Fruit fly (Drosophila melanogaster) whole organism, embryonic: Measurements from ENCODE around the gene tank.

ENCODE experiments used
- CG12219 ChIP-seq: fragments of 200-800 bp; sonication (Bioruptor generic); optimal IDR thresholded peaks from 3 replicates; lab custom pipeline; 2018; ENCODE audit warnings: missing biosample characterization, mild to moderate bottlenecking, missing genetic modification characterization
- CG12659 ChIP-seq: fragments of 200-800 bp; sonication (Bioruptor generic); optimal IDR thresholded peaks from 3 replicates; lab custom pipeline; 2017; ENCODE audit warnings: mild to moderate bottlenecking, missing biosample characterization, missing genetic modification reagents, missing genetic modification characterization
- CG13424 ChIP-seq: fragments of 200-800 bp; sonication (Bioruptor generic); optimal IDR thresholded peaks from 2 replicates; lab custom pipeline; 2019; ENCODE audit warnings: missing biosample characterization, mild to moderate bottlenecking, missing genetic modification characterization, moderate library complexity
- CG14965 ChIP-seq: fragments of 200-800 bp; sonication (Bioruptor generic); optimal IDR thresholded peaks from 2 replicates; lab custom pipeline; 2016; ENCODE audit warnings: missing biosample characterization, missing genetic modification characterization, borderline replicate concordance
- CG1529 ChIP-seq: fragments of 200-800 bp; sonication (Bioruptor generic); optimal IDR thresholded peaks from 3 replicates; lab custom pipeline; 2018; ENCODE audit warnings: missing biosample characterization, missing genetic modification characterization
- CG17186 ChIP-seq: fragments of 200-800 bp; sonication (Bioruptor generic); optimal IDR thresholded peaks from 3 replicates; lab custom pipeline; 2017; ENCODE audit warnings: missing biosample characterization, missing genetic modification reagents, missing genetic modification characterization
- CG17361 ChIP-seq: fragments of 200-800 bp; sonication (Bioruptor generic); IDR thresholded peaks from 3 replicates; pipeline ENCODE4 v1.3.6; 2022; ENCODE audit warnings: missing biosample characterization, missing genetic modification characterization
- CG17612 ChIP-seq: fragments of 200-800 bp; sonication (Bioruptor generic); IDR thresholded peaks from 2 replicates; pipeline ENCODE4 v1.3.6; 2022; ENCODE audit warnings: missing biosample characterization, missing genetic modification characterization
- CG18262 ChIP-seq: fragments of 200-800 bp; optimal IDR thresholded peaks from 3 replicates; lab custom pipeline; 2019; ENCODE audit warnings: missing biosample characterization, mild to moderate bottlenecking, missing genetic modification characterization, moderate library complexity
- CG31365 ChIP-seq: fragments of 200-800 bp; sonication (Bioruptor generic); optimal IDR thresholded peaks from 2 replicates; lab custom pipeline; 2018; ENCODE audit warnings: missing biosample characterization, mild to moderate bottlenecking, missing genetic modification characterization
- CG4820 ChIP-seq: fragments of 200-800 bp; sonication (Bioruptor generic); optimal IDR thresholded peaks from 3 replicates; lab custom pipeline; 2016; ENCODE audit warnings: missing biosample characterization, missing genetic modification characterization
- CG6654 ChIP-seq: fragments of 200-800 bp; sonication (Bioruptor generic); optimal IDR thresholded peaks from 2 replicates; lab custom pipeline; 2017; ENCODE audit warnings: missing biosample characterization, mild to moderate bottlenecking, missing genetic modification characterization
- CG6813 ChIP-seq: fragments of 200-800 bp; sonication (Bioruptor generic); optimal IDR thresholded peaks from 2 replicates; lab custom pipeline; 2017; ENCODE audit warnings: missing biosample characterization, missing genetic modification characterization, mild to moderate bottlenecking, moderate library complexity, missing genetic modification reagents
- CG7556 ChIP-seq: fragments of 200-800 bp; sonication (Bioruptor generic); optimal IDR thresholded peaks from 2 replicates; lab custom pipeline; 2017; ENCODE audit warnings: missing biosample characterization, mild to moderate bottlenecking, missing genetic modification characterization
- CG7839 ChIP-seq: fragments of 200-800 bp; sonication (Bioruptor generic); optimal IDR thresholded peaks from 3 replicates; lab custom pipeline; 2018; ENCODE audit warnings: missing biosample characterization, mild to moderate bottlenecking, missing genetic modification characterization, moderate library complexity
- CG8281 ChIP-seq: fragments of 200-800 bp; sonication (Bioruptor generic); optimal IDR thresholded peaks from 2 replicates; lab custom pipeline; 2018; ENCODE audit warnings: missing biosample characterization, mild to moderate bottlenecking, missing genetic modification characterization, moderate library complexity
- CkIIα-i1 ChIP-seq: fragments of 200-800 bp; sonication (Bioruptor generic); IDR thresholded peaks from 2 replicates; pipeline ENCODE4 v1.3.6; 2022; ENCODE audit warnings: missing biosample characterization, missing genetic modification characterization
- Eip74EF ChIP-seq, 2 experiments: fragments of 200-800 bp in 1 of 2; fragments of >200 bp in 1 of 2; sonication (Bioruptor generic) in 1 of 2; optimal IDR thresholded peaks; 2 replicates each; lab custom pipeline; 2017 to 2019; ENCODE audit warnings: missing biosample characterization in 2 of 2, missing genetic modification characterization in 2 of 2, mild to moderate bottlenecking in 1 of 2, moderate library complexity in 1 of 2
- Fer1 ChIP-seq: fragments of 200-800 bp; sonication (Bioruptor generic); optimal IDR thresholded peaks from 2 replicates; lab custom pipeline; 2017; ENCODE audit warnings: missing biosample characterization, mild to moderate bottlenecking, missing genetic modification characterization
- Hey ChIP-seq: fragments of 200-800 bp; sonication (Bioruptor generic); optimal IDR thresholded peaks from 3 replicates; lab custom pipeline; 2018; ENCODE audit warnings: missing biosample characterization, mild to moderate bottlenecking, missing genetic modification characterization
- Hsf ChIP-seq: fragments of 200-800 bp; sonication (Bioruptor generic); optimal IDR thresholded peaks from 3 replicates; lab custom pipeline; 2016; ENCODE audit warnings: missing biosample characterization, missing genetic modification characterization
- Kr ChIP-seq: fragments of 200-800 bp; sonication (Bioruptor generic); optimal IDR thresholded peaks from 2 replicates; lab custom pipeline; 2017; ENCODE audit warnings: missing biosample characterization, mild to moderate bottlenecking, missing genetic modification characterization
- Nf-YA ChIP-seq: fragments of 200-800 bp; sonication (Bioruptor generic); IDR thresholded peaks from 2 replicates; pipeline ENCODE4 v1.3.6; 2022; ENCODE audit warnings: missing biosample characterization, missing genetic modification characterization
- Ssrp ChIP-seq: fragments of 200-800 bp; sonication (Bioruptor generic); optimal IDR thresholded peaks from 2 replicates; lab custom pipeline; 2018; ENCODE audit warnings: missing biosample characterization, mild to moderate bottlenecking, missing genetic modification characterization, moderate library complexity
- Xrp1 ChIP-seq: fragments of 200-800 bp; sonication (Bioruptor generic); IDR thresholded peaks from 2 replicates; pipeline ENCODE4 v1.3.6; 2022; ENCODE audit warnings: missing biosample characterization, missing genetic modification characterization
- bcd ChIP-seq: fragments of 200-800 bp; sonication (Bioruptor generic); optimal IDR thresholded peaks from 2 replicates; lab custom pipeline; 2017; ENCODE audit warnings: missing biosample characterization, mild to moderate bottlenecking, missing genetic modification characterization
- bigmax ChIP-seq: fragments of 200-800 bp; sonication (Bioruptor generic); optimal IDR thresholded peaks from 2 replicates; lab custom pipeline; 2018; ENCODE audit warnings: missing biosample characterization, mild to moderate bottlenecking, missing genetic modification characterization
- bowl ChIP-seq: fragments of 200-800 bp; sonication (Bioruptor generic); IDR thresholded peaks from 2 replicates; pipeline ENCODE4 v1.3.6; 2022; ENCODE audit warnings: missing biosample characterization, missing genetic modification characterization
- cas ChIP-seq: fragments of 200-800 bp; sonication (Bioruptor generic); IDR thresholded peaks from 2 replicates; pipeline ENCODE4 v1.3.6; 2022; ENCODE audit warnings: missing biosample characterization, missing genetic modification characterization
- croc ChIP-seq: fragments of 200-800 bp; sonication (Bioruptor generic); conservative IDR thresholded peaks from 3 replicates; pipeline ENCODE4 v1.3.6; 2022; ENCODE audit warnings: missing biosample characterization, missing genetic modification characterization
- ewg ChIP-seq: fragments of 200-800 bp; sonication (Bioruptor generic); optimal IDR thresholded peaks from 3 replicates; lab custom pipeline; 2017; ENCODE audit warnings: mild to moderate bottlenecking, missing biosample characterization, missing genetic modification reagents, missing genetic modification characterization
- gt ChIP-seq: fragments of 200-800 bp; sonication (Bioruptor generic); IDR thresholded peaks from 2 replicates; pipeline ENCODE4 v1.3.6; 2022; ENCODE audit warnings: missing biosample characterization, missing genetic modification characterization
- insv ChIP-seq, 2 experiments: fragments of 200-800 bp; sonication (Bioruptor generic); optimal IDR thresholded peaks; 3 replicates each; lab custom pipeline; 2016 to 2018; ENCODE audit warnings: missing biosample characterization in 2 of 2, missing genetic modification characterization in 2 of 2
- kah ChIP-seq: fragments of 200-800 bp; sonication (Bioruptor generic); optimal IDR thresholded peaks from 2 replicates; lab custom pipeline; 2018; ENCODE audit warnings: missing biosample characterization, mild to moderate bottlenecking, missing genetic modification characterization
- lola ChIP-seq, 3 experiments: fragments of >200 bp in 2 of 3; fragments of 200-800 bp in 1 of 3; sonication (Bioruptor generic) in 1 of 3; optimal IDR thresholded peaks; 2 replicates each; lab custom pipeline; 2017 to 2019; ENCODE audit warnings: missing biosample characterization in 3 of 3, missing genetic modification characterization in 3 of 3, mild to moderate bottlenecking in 1 of 3, moderate library complexity in 1 of 3
- mirr ChIP-seq: fragments of 200-800 bp; sonication (Bioruptor generic); optimal IDR thresholded peaks from 3 replicates; lab custom pipeline; 2018; ENCODE audit warnings: missing biosample characterization, mild to moderate bottlenecking, missing genetic modification characterization
- onecut ChIP-seq: fragments of 200-800 bp; sonication (Bioruptor generic); IDR thresholded peaks from 2 replicates; pipeline ENCODE4 v1.3.6; 2022; ENCODE audit warnings: missing biosample characterization, missing genetic modification characterization
- pan ChIP-seq, 4 experiments: fragments of >200 bp in 3 of 4; fragments of 200-800 bp in 1 of 4; sonication (Bioruptor generic) in 1 of 4; optimal IDR thresholded peaks in 3 of 4; IDR thresholded peaks in 1 of 4; 2 replicates each; pipeline versions ENCODE4 v1.3.6 to Lab custom; 2017 to 2022; ENCODE audit warnings: missing biosample characterization in 2 of 4, missing genetic modification characterization in 2 of 4, mixed read lengths in 1 of 4
- phol ChIP-seq: fragments of 200-800 bp; sonication (Bioruptor generic); optimal IDR thresholded peaks from 3 replicates; lab custom pipeline; 2018; ENCODE audit warnings: missing biosample characterization, mild to moderate bottlenecking, missing genetic modification characterization, moderate library complexity
- sens ChIP-seq: fragments of 200-800 bp; sonication (Bioruptor generic); peaks from one replicate; lab custom pipeline; 2016; ENCODE audit warnings: missing biosample characterization, missing genetic modification characterization
- sug ChIP-seq: fragments of 200-800 bp; optimal IDR thresholded peaks from 2 replicates; lab custom pipeline; 2019; ENCODE audit warnings: missing biosample characterization, mild to moderate bottlenecking, missing genetic modification characterization, moderate library complexity
- tll ChIP-seq, 2 experiments: fragments of 200-800 bp in 1 of 2; fragments of >200 bp in 1 of 2; sonication (Bioruptor generic) in 1 of 2; optimal IDR thresholded peaks; 2 replicates each; lab custom pipeline; 2017 to 2019; ENCODE audit warnings: missing biosample characterization in 2 of 2, missing genetic modification characterization in 2 of 2, mild to moderate bottlenecking in 1 of 2, moderate library complexity in 1 of 2
- tup ChIP-seq: fragments of 200-800 bp; sonication (Bioruptor generic); optimal IDR thresholded peaks from 2 replicates; lab custom pipeline; 2016; ENCODE audit warnings: missing biosample characterization, mild to moderate bottlenecking, missing genetic modification characterization, moderate library complexity
- vfl ChIP-seq: fragments of 200-800 bp; sonication (Bioruptor generic); optimal IDR thresholded peaks from 2 replicates; lab custom pipeline; 2016; ENCODE audit warnings: missing biosample characterization, missing genetic modification characterization
- zen2 ChIP-seq: fragments of 200-800 bp; sonication (Bioruptor generic); IDR thresholded peaks from 3 replicates; pipeline ENCODE4 v1.3.6; 2022; ENCODE audit warnings: missing biosample characterization, missing genetic modification characterization; ENCODE audit not compliant: partially characterized antibody
- zfh1 ChIP-seq: fragments of 200-800 bp; sonication (Bioruptor generic); IDR thresholded peaks from 3 replicates; pipeline ENCODE4 v1.3.6; 2022; ENCODE audit warnings: missing biosample characterization, missing genetic modification characterization
- zfh2 ChIP-seq: fragments of 200-800 bp; sonication (Bioruptor generic); optimal IDR thresholded peaks from 2 replicates; lab custom pipeline; 2016; ENCODE audit warnings: missing biosample characterization, missing genetic modification characterization

Gene tank

DNA sequence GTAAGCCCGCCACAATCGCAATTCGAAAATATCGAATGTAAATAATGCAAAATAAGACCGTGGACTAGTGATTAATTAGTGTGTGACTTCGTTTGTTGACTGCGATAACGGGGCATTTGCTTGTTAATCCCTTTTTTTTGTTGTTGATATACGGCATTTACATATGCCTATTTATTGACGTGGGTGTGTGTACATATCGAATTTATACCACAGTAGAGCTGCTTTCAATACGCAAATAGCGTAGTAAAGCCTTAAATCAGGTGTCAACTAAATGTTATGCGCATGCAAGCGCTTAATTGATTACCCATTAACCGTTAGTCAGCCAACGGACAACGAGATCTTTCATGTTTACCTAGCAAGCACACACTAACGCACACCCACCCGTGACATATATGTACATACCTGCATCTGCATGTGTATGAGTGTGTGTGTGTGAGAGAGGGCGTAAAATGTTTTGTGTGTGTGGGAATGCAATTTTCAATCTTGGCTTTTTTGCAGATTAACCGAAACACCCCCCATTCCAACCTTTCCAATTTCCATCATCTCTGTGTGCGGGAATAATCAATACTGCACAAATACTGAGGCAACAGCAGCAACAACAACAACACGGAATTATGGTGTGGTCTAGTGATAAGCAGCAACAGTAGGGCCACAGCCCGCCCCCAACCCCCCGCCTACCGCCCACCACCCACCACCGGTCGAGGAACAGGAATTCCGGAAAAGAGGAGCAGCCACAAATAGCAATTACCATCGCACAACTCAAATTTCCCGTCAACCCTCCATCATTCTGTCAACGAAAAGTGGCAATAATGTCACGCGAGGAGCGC, 908 bp upstream of the tank start (continued):
- peak in 1 of 2 experiments; percentile 16 for TF ChIP-seq Eip74EF (GFP tag; optimal IDR thresholded peaks at IDR 0.05; lab: Kevin White, UChicago)
- peak; percentile 6 for TF ChIP-seq CG18262 (tag; lab: Kevin White, UChicago)
- TF ChIP-seq Fer1, result peak; percentile 28
- TF ChIP-seq CG4820 (GFP tag; lab: Kevin White, UChicago), result no peak
- TF ChIP-seq sug (tag; lab: Kevin White, UChicago), result peak; percentile 28
- TF ChIP-seq CG13424, result peak; percentile 23
- no peak for TF ChIP-seq zfh1
- TF ChIP-seq CG7556 (GFP tag; lab: Kevin White, UChicago), result no peak
- no peak for TF ChIP-seq gt (GFP tag; lab: Robert Waterston, UW)
- TF ChIP-seq bcd (GFP tag; lab: Kevin White, UChicago), result no peak
- TF ChIP-seq zen2 (GFP tag; lab: Robert Waterston, UW), result no peak
- peak; percentile 3 for TF ChIP-seq tup (GFP tag; lab: Kevin White, UChicago)
- TF ChIP-seq sens (GFP tag; lab: Kevin White, UChicago), result peak; percentile 94
- no peak for TF ChIP-seq CG17612
- TF ChIP-seq ewg (GFP tag; lab: Kevin White, UChicago), result peak; percentile 1
- TF ChIP-seq mirr (GFP tag; lab: Kevin White, UChicago), result peak; percentile 32
- no peak for TF ChIP-seq croc (GFP tag; lab: Robert Waterston, UW)
- TF ChIP-seq Hey (tag; lab: Kevin White, UChicago), result no peak
- peak; percentile 42 for TF ChIP-seq CG1529 (GFP tag; lab: Kevin White, UChicago)
- no peak for TF ChIP-seq cas (GFP tag; lab: Robert Waterston, UW)
- TF ChIP-seq Xrp1 (GFP tag; lab: Robert Waterston, UW), result peak; percentile 64
- peak; percentile 52 for TF ChIP-seq CG12219
- peak; percentile 51 for TF ChIP-seq CG31365
- no peak for TF ChIP-seq Hsf
- TF ChIP-seq CG6654 (GFP tag; lab: Kevin White, UChicago), result no peak
- TF ChIP-seq CG14965 (GFP tag; lab: Kevin White, UChicago), result no peak
- TF ChIP-seq lola (GFP tag; optimal IDR thresholded peaks at IDR 0.05; lab: Kevin White, UChicago), result peak in 1 of 3 experiments; percentile 35
- peak; percentile 64 for TF ChIP-seq CG8281 (tag; lab: Kevin White, UChicago)
- TF ChIP-seq bowl (GFP tag; lab: Robert Waterston, UW), result peak; percentile 5; the same call in 1 of the 2 replicates
- TF ChIP-seq kah (GFP tag; lab: Kevin White, UChicago), result peak; percentile 36
- TF ChIP-seq Kr, result no peak
- TF ChIP-seq bigmax (GFP tag; lab: Kevin White, UChicago), result no peak
- TF ChIP-seq onecut (GFP tag; lab: Robert Waterston, UW), result peak; percentile 97
- TF ChIP-seq CkIIα-i1 (GFP tag; lab: Robert Waterston, UW), result no peak
- TF ChIP-seq CG12659 (GFP tag; lab: Kevin White, UChicago), result peak; percentile 16
- TF ChIP-seq Ssrp, result peak; percentile 1
- TF ChIP-seq Nf-YA (GFP tag; lab: Robert Waterston, UW), result peak; percentile 28; the same call in 1 of the 2 replicates
- TF ChIP-seq vfl (GFP tag; lab: Kevin White, UChicago), result no peak
- no peak for TF ChIP-seq CG7839 (tag; lab: Kevin White, UChicago)
- TF ChIP-seq CG17186 (GFP tag; lab: Kevin White, UChicago), result peak; percentile 15
- TF ChIP-seq CG17361 (GFP tag; lab: Robert Waterston, UW), result no peak
- TF ChIP-seq CG6813, result peak; percentile 71
- TF ChIP-seq pan (optimal IDR thresholded peaks at IDR 0.05; lab: Kevin White, UChicago), result no peak
- peak in 1 of 2 experiments; percentile 23 for TF ChIP-seq pan (GFP tag; optimal IDR thresholded peaks at IDR 0.05 in 1 of 2, IDR thresholded peaks at IDR 0.05 in 1 of 2)
- TF ChIP-seq insv (GFP tag; optimal IDR thresholded peaks at IDR 0.05; lab: Kevin White, UChicago), result peak in 1 of 2 experiments; percentile 7
- no peak for TF ChIP-seq phol (tag; lab: Kevin White, UChicago)
- TF ChIP-seq zfh2 (GFP tag; lab: Kevin White, UChicago), result no peak
- peak in 1 of 2 experiments; percentile 64 for TF ChIP-seq tll (GFP tag; optimal IDR thresholded peaks at IDR 0.05; lab: Kevin White, UChicago)
